Worm (Caenorhabditis elegans) whole organism, L3 larva: ENCODE results near the gene F37B12.1.

Experiments
- R02D3.7 ChIP-seq: fragments of 150-350 bp; optimal IDR thresholded peaks from 2 replicates; lab custom pipeline; 2014; ENCODE audit warnings: missing biosample characterization, missing genetic modification characterization
- aly-2 ChIP-seq: fragments of 150-350 bp; optimal IDR thresholded peaks from 2 replicates; lab custom pipeline; 2014; ENCODE audit warnings: missing biosample characterization, missing genetic modification characterization
- ama-1 ChIP-seq: fragments of 150-350 bp; optimal IDR thresholded peaks from 2 replicates; lab custom pipeline; 2018
- ceh-28 ChIP-seq: fragments of 150-350 bp; optimal IDR thresholded peaks from 2 replicates; lab custom pipeline; 2014; ENCODE audit warnings: missing biosample characterization, missing genetic modification reagents, missing genetic modification characterization
- ceh-82 ChIP-seq: fragments of 150-350 bp; optimal IDR thresholded peaks from 2 replicates; lab custom pipeline; 2014; ENCODE audit warnings: missing biosample characterization, missing genetic modification characterization
- daf-12 ChIP-seq: fragments of 150-350 bp; optimal IDR thresholded peaks from 2 replicates; lab custom pipeline; 2014; ENCODE audit warnings: missing biosample characterization, missing genetic modification reagents, missing genetic modification characterization
- elt-1 ChIP-seq: fragments of 150-350 bp; optimal IDR thresholded peaks from 2 replicates; lab custom pipeline; 2014; ENCODE audit warnings: missing biosample characterization, missing genetic modification characterization
- elt-2 ChIP-seq: sonication (generic microtip); optimal IDR thresholded peaks from 2 replicates; lab custom pipeline; 2016; ENCODE audit warnings: missing genetic modification reagents, mild to moderate bottlenecking, missing genetic modification characterization, missing compliant biosample characterization
- elt-3 ChIP-seq, 3 experiments: fragments of 150-350 bp in 1 of 3; sonication (generic microtip) in 2 of 3; optimal IDR thresholded peaks; 2 replicates in 2 of 3; 4 replicates in 1 of 3; lab custom pipeline; 2014 to 2017; ENCODE audit warnings: missing biosample characterization in 3 of 3, missing genetic modification characterization in 3 of 3
- eor-1 ChIP-seq, 2 experiments: fragments of 150-350 bp; optimal IDR thresholded peaks; 2 replicates each; lab custom pipeline; 2014 to 2018; ENCODE audit warnings: missing biosample characterization in 2 of 2, missing genetic modification characterization in 2 of 2
- fkh-10 ChIP-seq: sonication (generic microtip); optimal IDR thresholded peaks from 2 replicates; lab custom pipeline; 2017; ENCODE audit warnings: missing biosample characterization, missing genetic modification reagents, missing genetic modification characterization
- fkh-2 ChIP-seq: fragments of 150-350 bp; optimal IDR thresholded peaks from 2 replicates; lab custom pipeline; 2014; ENCODE audit warnings: missing biosample characterization, missing genetic modification reagents, missing genetic modification characterization
- fos-1 ChIP-seq: fragments of 150-350 bp; optimal IDR thresholded peaks from 2 replicates; lab custom pipeline; 2014; ENCODE audit warnings: missing biosample characterization, missing genetic modification characterization
- hmg-11 ChIP-seq: sonication (generic microtip); optimal IDR thresholded peaks from 2 replicates; lab custom pipeline; 2016; ENCODE audit warnings: missing genetic modification characterization, missing compliant biosample characterization
- lin-15B ChIP-seq: fragments of 150-350 bp; optimal IDR thresholded peaks from 2 replicates; lab custom pipeline; 2014; ENCODE audit warnings: missing biosample characterization, missing genetic modification characterization
- lsy-12 ChIP-seq: sonication (generic microtip); optimal IDR thresholded peaks from 2 replicates; lab custom pipeline; 2016; ENCODE audit warnings: mild to moderate bottlenecking, missing genetic modification characterization, missing compliant biosample characterization
- mdl-1 ChIP-seq: fragments of 150-350 bp; optimal IDR thresholded peaks from 2 replicates; lab custom pipeline; 2014; ENCODE audit warnings: missing biosample characterization, missing genetic modification characterization
- mml-1 ChIP-seq: fragments of 150-350 bp; sonication (generic microtip); optimal IDR thresholded peaks from 3 replicates; lab custom pipeline; 2014; ENCODE audit warnings: missing biosample characterization, missing genetic modification characterization
- nfya-1 ChIP-seq: sonication (generic microtip); optimal IDR thresholded peaks from 2 replicates; lab custom pipeline; 2017; ENCODE audit warnings: missing genetic modification characterization, mild to moderate bottlenecking, missing compliant biosample characterization, antibody characterized with exemption, moderate library complexity; ENCODE audit not compliant: insufficient read depth
- nhr-11 ChIP-seq: fragments of 150-350 bp; optimal IDR thresholded peaks from 2 replicates; lab custom pipeline; 2014; ENCODE audit warnings: missing biosample characterization, missing genetic modification characterization
- nhr-12 ChIP-seq: fragments of 150-350 bp; optimal IDR thresholded peaks from 2 replicates; lab custom pipeline; 2014; ENCODE audit warnings: missing biosample characterization, missing genetic modification characterization
- nhr-23 ChIP-seq: fragments of 150-350 bp; optimal IDR thresholded peaks from 2 replicates; lab custom pipeline; 2014; ENCODE audit warnings: missing biosample characterization, missing genetic modification reagents, missing genetic modification characterization
- nhr-237 ChIP-seq: fragments of 150-350 bp; optimal IDR thresholded peaks from 2 replicates; lab custom pipeline; 2014; ENCODE audit warnings: missing biosample characterization, missing genetic modification characterization
- nhr-25 ChIP-seq: sonication (generic microtip); optimal IDR thresholded peaks from 2 replicates; lab custom pipeline; 2017; ENCODE audit warnings: missing biosample characterization, missing genetic modification characterization
- nhr-67 ChIP-seq: fragments of 150-350 bp; optimal IDR thresholded peaks from 2 replicates; lab custom pipeline; 2014; ENCODE audit warnings: missing biosample characterization, missing genetic modification characterization
- nhr-76 ChIP-seq: fragments of 150-350 bp; sonication (generic microtip); optimal IDR thresholded peaks from 5 replicates; lab custom pipeline; 2014; ENCODE audit warnings: missing biosample characterization, missing genetic modification characterization
- pha-4 ChIP-seq: fragments of 150-350 bp; optimal IDR thresholded peaks from 2 replicates; lab custom pipeline; 2014; ENCODE audit warnings: missing biosample characterization, missing genetic modification reagents, missing genetic modification characterization
- sea-2 ChIP-seq: fragments of 150-350 bp; sonication (generic microtip); optimal IDR thresholded peaks from 4 replicates; lab custom pipeline; 2014; ENCODE audit warnings: missing biosample characterization, missing genetic modification reagents, missing genetic modification characterization
- skn-1 ChIP-seq: fragments of 150-350 bp; optimal IDR thresholded peaks from 2 replicates; lab custom pipeline; 2014; ENCODE audit warnings: missing biosample characterization, missing genetic modification characterization
- snpc-4 ChIP-seq: fragments of 150-350 bp; optimal IDR thresholded peaks from 2 replicates; lab custom pipeline; 2014; ENCODE audit warnings: missing biosample characterization, missing genetic modification characterization
- tbx-2 ChIP-seq: sonication (generic microtip); optimal IDR thresholded peaks from 2 replicates; lab custom pipeline; 2016; ENCODE audit warnings: mild to moderate bottlenecking, missing genetic modification characterization, missing compliant biosample characterization
- unc-39 ChIP-seq: sonication (generic microtip); optimal IDR thresholded peaks from 4 replicates; lab custom pipeline; 2017; ENCODE audit warnings: missing biosample characterization, missing genetic modification characterization
- unc-62 ChIP-seq: fragments of 150-350 bp; sonication (generic microtip); optimal IDR thresholded peaks from 4 replicates; lab custom pipeline; 2014; ENCODE audit warnings: missing biosample characterization, missing genetic modification reagents, missing genetic modification characterization
- zag-1 ChIP-seq: fragments of 150-350 bp; optimal IDR thresholded peaks from 2 replicates; lab custom pipeline; 2014; ENCODE audit warnings: missing biosample characterization, missing genetic modification characterization
- ztf-11 ChIP-seq: fragments of 150-350 bp; optimal IDR thresholded peaks from 2 replicates; lab custom pipeline; 2014; ENCODE audit warnings: missing biosample characterization, missing genetic modification characterization
- ztf-4 ChIP-seq: fragments of 150-350 bp; optimal IDR thresholded peaks from 2 replicates; lab custom pipeline; 2014; ENCODE audit warnings: missing biosample characterization, missing genetic modification characterization

F37B12.1 gene

DNA sequence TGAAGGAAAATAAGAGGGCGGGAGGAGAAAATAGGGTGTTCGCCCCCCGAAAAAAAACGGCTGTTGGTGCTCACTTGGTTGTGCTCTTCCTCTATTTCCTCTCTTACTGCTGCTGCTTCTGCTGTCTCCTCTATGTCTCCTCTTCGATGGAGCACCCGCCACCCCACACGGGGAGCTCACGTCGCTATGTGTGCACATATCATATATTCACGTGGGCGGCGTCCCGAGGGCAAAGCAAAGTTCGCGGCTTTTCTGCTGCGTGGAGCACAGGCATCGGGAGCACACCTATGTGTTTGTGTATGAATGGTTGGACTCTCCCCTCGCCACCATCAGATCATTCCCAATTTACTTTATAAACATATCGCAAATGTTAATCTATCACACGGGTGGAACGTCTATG, 15.7 kb downstream of the F37B12.1 start:
- no peak for TF ChIP-seq tbx-2
- no peak for TF ChIP-seq fos-1 (tag; lab: Kevin White, UChicago)
- peak; percentile 73 for TF ChIP-seq pha-4
- no peak for TF ChIP-seq mdl-1 (tag; lab: Kevin White, UChicago)
- TF ChIP-seq nhr-11 (tag; lab: Kevin White, UChicago), result no peak
- no peak for TF ChIP-seq nhr-23 (tag; lab: Kevin White, UChicago)
- no peak for TF ChIP-seq nhr-67
- TF ChIP-seq elt-1 (tag; lab: Kevin White, UChicago), result no peak
- peak; percentile 52 for TF ChIP-seq nfya-1
- no peak for TF ChIP-seq zag-1
- no peak for TF ChIP-seq sea-2 (GFP tag; lab: Kevin White, UChicago)
- TF ChIP-seq daf-12 (tag; lab: Kevin White, UChicago), result no peak

DNA sequence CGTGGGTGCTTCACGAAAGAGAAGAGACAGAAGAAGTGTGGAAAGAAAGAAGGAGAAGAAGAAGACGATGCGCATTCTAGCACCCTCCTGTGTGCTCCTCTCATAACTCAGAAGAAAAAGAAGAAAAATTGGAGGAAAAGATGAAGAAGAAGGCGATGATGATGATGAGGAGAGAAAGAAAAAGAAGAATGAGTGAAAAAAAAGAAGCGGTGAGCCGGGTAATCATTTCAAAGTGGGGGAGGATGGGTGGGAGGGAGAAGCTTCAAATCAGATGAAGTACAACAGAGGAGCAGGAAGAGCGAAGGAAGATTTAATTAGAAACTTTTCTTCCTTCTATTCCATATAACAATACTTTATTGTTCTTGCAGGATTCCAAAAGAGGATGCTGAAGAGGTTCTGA, 18.4 kb downstream of the F37B12.1 start:
- peak; percentile 5 for TF ChIP-seq nfya-1
- no peak for TF ChIP-seq mml-1
- TF ChIP-seq ztf-4 (tag; lab: Kevin White, UChicago), result no peak
- TF ChIP-seq pha-4, result no peak
- no peak for TF ChIP-seq ceh-82
- TF ChIP-seq fkh-10 (GFP tag; lab: Kevin White, UChicago), result peak; percentile 41
- no peak for TF ChIP-seq ama-1 (lab: Kevin White, UChicago)

DNA sequence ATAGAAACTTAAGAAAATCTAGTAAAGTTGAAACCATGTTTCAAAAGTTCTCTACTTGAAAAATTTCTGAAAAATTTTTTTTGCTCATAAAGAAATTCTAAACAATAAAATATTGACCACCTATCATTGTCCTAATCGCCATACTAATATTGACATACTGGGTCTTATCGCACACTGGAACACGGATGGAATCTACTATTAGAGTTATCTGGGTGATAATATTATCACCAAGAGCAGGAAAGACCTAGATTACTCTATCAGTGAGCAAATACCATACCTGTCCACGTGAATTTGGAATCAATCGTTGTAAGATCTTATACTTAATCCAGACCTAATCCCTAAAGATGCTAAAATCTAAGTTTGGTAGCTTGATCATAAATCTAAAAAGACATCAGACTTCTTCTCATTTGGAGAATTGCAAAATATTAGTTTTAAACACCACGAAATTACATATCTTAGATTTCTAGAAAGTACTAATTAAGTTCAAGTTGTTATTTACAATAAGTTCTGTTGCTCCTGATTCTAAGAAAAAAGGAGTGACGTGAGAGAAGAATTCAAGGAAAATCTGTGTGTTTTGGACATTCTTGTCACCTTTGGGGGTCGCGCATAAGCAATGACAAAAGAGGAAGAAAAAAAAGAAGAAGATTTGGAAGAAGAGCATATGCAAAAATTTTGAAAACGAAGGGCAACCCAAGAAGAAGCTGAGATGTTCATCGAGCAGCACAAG, 18.9 kb downstream of the F37B12.1 start:
- TF ChIP-seq nhr-12 (tag; lab: Kevin White, UChicago) (no peak), unc-39 (no peak), sea-2 (GFP tag; lab: Kevin White, UChicago) (no peak), nhr-76 (tag; lab: Kevin White, UChicago) (no peak), elt-3 (tag; optimal IDR thresholded peaks at IDR 0.05; lab: Kevin White, UChicago) (no peak), nfya-1 (no peak), elt-2 (tag; lab: Kevin White, UChicago) (peak; percentile 36)

DNA sequence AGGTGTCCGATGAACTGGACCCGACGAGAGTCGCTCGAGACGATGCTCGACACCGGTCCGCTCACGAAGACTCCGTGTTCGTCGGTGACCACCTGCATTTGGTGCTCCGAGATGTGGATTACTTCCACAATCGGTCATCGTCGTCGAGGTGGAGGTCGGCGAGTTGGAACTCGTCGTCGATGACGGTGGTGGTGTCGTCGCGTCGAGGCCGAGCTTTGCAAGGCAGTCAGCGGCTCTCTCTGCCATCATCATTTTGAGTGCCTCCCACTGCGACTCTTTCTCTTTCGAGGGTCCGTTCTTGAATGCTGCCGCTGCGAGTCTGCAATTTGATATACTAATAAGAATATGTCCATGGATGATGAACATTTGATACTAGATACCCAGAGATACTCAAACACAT, 21.3 kb downstream of the F37B12.1 start:
- no peak for TF ChIP-seq mdl-1 (tag; lab: Kevin White, UChicago)
- TF ChIP-seq nhr-237 (tag; lab: Kevin White, UChicago), result no peak
- TF ChIP-seq zag-1, result no peak
- no peak for TF ChIP-seq nhr-23 (tag; lab: Kevin White, UChicago)
- TF ChIP-seq ceh-82, result no peak
- TF ChIP-seq unc-62, result no peak
- no peak for TF ChIP-seq nhr-76 (tag; lab: Kevin White, UChicago)
- TF ChIP-seq R02D3.7 (tag; lab: Kevin White, UChicago), result no peak
- TF ChIP-seq hmg-11 (tag; lab: Kevin White, UChicago), result no peak
- TF ChIP-seq nhr-25 (tag; lab: Kevin White, UChicago), result no peak
- no peak for TF ChIP-seq eor-1 (tag; optimal IDR thresholded peaks at IDR 0.05; lab: Kevin White, UChicago)

DNA sequence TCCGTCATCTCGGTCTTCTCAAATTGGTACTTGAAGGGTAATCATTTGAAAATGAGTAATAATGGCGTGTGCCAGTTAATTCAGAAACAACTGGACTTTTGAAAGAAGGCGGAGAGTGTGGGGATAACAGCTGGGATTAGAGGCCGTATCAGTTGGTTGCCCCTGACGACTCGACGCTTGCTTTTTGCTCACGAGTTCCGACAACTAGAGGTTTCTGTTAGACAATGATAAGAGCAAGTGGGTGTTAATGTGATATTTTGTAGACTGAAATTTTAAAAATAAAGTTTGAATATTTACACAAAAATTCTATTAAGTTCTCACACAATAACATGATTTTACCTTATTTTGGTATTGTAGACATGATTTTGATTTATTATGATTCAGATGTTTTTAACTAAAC, 24.0 kb downstream of the F37B12.1 start, which contains the start of gene F44G4.7:
TSS of gene F44G4.7 (minus strand) at position 101 of the 400 bp plus-strand sequence.
- no peak for TF ChIP-seq zag-1
- no peak for TF ChIP-seq lin-15B (tag; lab: Kevin White, UChicago)
- TF ChIP-seq nhr-25 (tag; lab: Kevin White, UChicago), result no peak
- no peak for TF ChIP-seq ztf-11 (tag; lab: Kevin White, UChicago)
- no peak for TF ChIP-seq unc-62
- no peak for TF ChIP-seq snpc-4 (tag; lab: Kevin White, UChicago)
- no peak for TF ChIP-seq ama-1 (lab: Kevin White, UChicago)
- TF ChIP-seq mml-1, result no peak
- TF ChIP-seq aly-2 (tag; lab: Kevin White, UChicago), result no peak
- no peak for TF ChIP-seq ceh-28 (tag; lab: Kevin White, UChicago)
- TF ChIP-seq daf-12 (tag; lab: Kevin White, UChicago), result no peak
- TF ChIP-seq skn-1 (tag; lab: Kevin White, UChicago), result no peak
- TF ChIP-seq pha-4, result no peak
- no peak for TF ChIP-seq elt-3 (tag; optimal IDR thresholded peaks at IDR 0.05; lab: Kevin White, UChicago)
- TF ChIP-seq fkh-2 (tag; lab: Kevin White, UChicago), result no peak
- TF ChIP-seq lsy-12 (tag; lab: Kevin White, UChicago), result no peak
